Worm (Caenorhabditis elegans): Measurements from ENCODE around the gene C31B8.12.

The C31B8.12 gene

ce11 chrV:2896198-2896660, 31.2 kb downstream of the C31B8.12 start, which contains the start of gene pals-32:
Gene pals-32, plus strand, starts transcription at chrV:2896610.
- peak; percentile 55 for TF ChIP-seq nhr-28 (tag; optimal IDR thresholded peaks at IDR 0.05)
- no peak for TF ChIP-seq hmg-1.1 (GFP tag; IDR thresholded peaks at IDR 0.05)
- no peak for TF ChIP-seq ceh-82 (tag; optimal IDR thresholded peaks at IDR 0.05)
- TF ChIP-seq daf-16 (GFP tag; optimal IDR thresholded peaks at IDR 0.05) = no peak
- TF ChIP-seq daf-16 (tag; optimal IDR thresholded peaks at IDR 0.05) = peak; percentile 62
- no peak for TF ChIP-seq lir-3 (tag; optimal IDR thresholded peaks at IDR 0.05)
- no peak for TF ChIP-seq T20F7.1 (GFP tag; optimal IDR thresholded peaks at IDR 0.05)
- TF ChIP-seq pqm-1 (tag; optimal IDR thresholded peaks at IDR 0.05) = peak; percentile 69
- TF ChIP-seq ZK546.5 (tag; optimal IDR thresholded peaks at IDR 0.05) = no peak
- TF ChIP-seq hlh-30 (tag; optimal IDR thresholded peaks at IDR 0.05; ENCODE audit: insufficient read depth) = no peak
- no peak for TF ChIP-seq pha-4 (GFP tag; IDR thresholded peaks at IDR 0.05)
- no peak for TF ChIP-seq pha-4 (tag; optimal IDR thresholded peaks at IDR 0.05)

ce11 chrV:2892976-2893375, 34.5 kb downstream of the C31B8.12 start, which contains the start of gene srh-127:
Gene srh-127, plus strand, starts transcription at chrV:2893276.
- no peak for TF ChIP-seq daf-16 (GFP tag; optimal IDR thresholded peaks at IDR 0.05)
- TF ChIP-seq daf-16 (tag; optimal IDR thresholded peaks at IDR 0.05) = no peak
- TF ChIP-seq snpc-1.2 (GFP tag; IDR thresholded peaks at IDR 0.05) = no peak
- no peak for TF ChIP-seq dpl-1 (GFP tag; optimal IDR thresholded peaks at IDR 0.05)
- TF ChIP-seq fos-1 (tag; optimal IDR thresholded peaks at IDR 0.05) = no peak
- TF ChIP-seq nhr-41 (GFP tag; IDR thresholded peaks at IDR 0.05) = no peak
- TF ChIP-seq nhr-28 (tag; optimal IDR thresholded peaks at IDR 0.05) = no peak
- TF ChIP-seq ztf-11 (tag; optimal IDR thresholded peaks at IDR 0.05) = no peak
- TF ChIP-seq unc-39 (tag; optimal IDR thresholded peaks at IDR 0.05) = no peak
- no peak for TF ChIP-seq snpc-4 (tag; optimal IDR thresholded peaks at IDR 0.05)
- no peak for TF ChIP-seq ZK337.2 (GFP tag; IDR thresholded peaks at IDR 0.05)

ce11 chrV:2891927-2892326, 35.5 kb downstream of the C31B8.12 start, which contains the start of gene F37B4.15:
Gene F37B4.15, plus strand, starts transcription at chrV:2892227.
- TF ChIP-seq nhr-28 (tag; optimal IDR thresholded peaks at IDR 0.05) (peak; percentile 23), nhr-41 (GFP tag; IDR thresholded peaks at IDR 0.05) (no peak), hlh-30 (tag; optimal IDR thresholded peaks at IDR 0.05; ENCODE audit: insufficient read depth) (no peak), lir-3 (tag; optimal IDR thresholded peaks at IDR 0.05) (no peak)

DNA sequence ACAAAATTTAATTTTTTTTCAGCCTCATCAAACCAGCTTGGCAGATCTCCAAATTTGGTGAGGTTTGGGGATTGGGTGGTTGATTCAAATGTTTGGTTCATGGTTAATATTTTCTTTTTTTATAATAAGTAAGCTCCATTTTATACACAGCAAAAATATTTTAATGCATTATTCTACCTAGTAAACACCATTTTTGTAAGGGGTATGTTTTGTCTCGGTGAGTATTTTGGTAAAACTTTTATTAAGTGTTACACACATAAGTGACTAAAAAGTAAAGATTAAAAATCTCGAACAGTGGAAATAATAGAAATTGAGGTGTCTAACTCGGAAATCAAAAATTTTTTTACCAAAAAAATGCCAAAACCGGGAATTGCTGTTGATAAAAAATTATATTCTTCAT, 38.8 kb downstream of the C31B8.12 start, which contains the start of gene srw-4:
TSS of gene srw-4 (minus strand) at position 101 of the 400 bp plus-strand sequence.
- TF ChIP-seq nhr-10 (tag; optimal IDR thresholded peaks at IDR 0.05) = no peak
- no peak for TF ChIP-seq lin-13 (GFP tag; optimal IDR thresholded peaks at IDR 0.05)
- TF ChIP-seq nhr-42 (GFP tag; IDR thresholded peaks at IDR 0.05) = no peak
- TF ChIP-seq pha-4 (GFP tag; IDR thresholded peaks at IDR 0.05) = no peak
- TF ChIP-seq pha-4 (tag; optimal IDR thresholded peaks at IDR 0.05) = no peak
- no peak for TF ChIP-seq ZK337.2 (GFP tag; IDR thresholded peaks at IDR 0.05)
- no peak for TF ChIP-seq ceh-20 (GFP tag; IDR thresholded peaks at IDR 0.05)
- TF ChIP-seq hif-1 (tag; optimal IDR thresholded peaks at IDR 0.05) = no peak
- TF ChIP-seq ceh-44 (GFP tag; IDR thresholded peaks at IDR 0.05) = no peak
- TF ChIP-seq F10B5.3 (tag; optimal IDR thresholded peaks at IDR 0.05) = no peak
- TF ChIP-seq zag-1 (tag; optimal IDR thresholded peaks at IDR 0.05) = no peak
- no peak for TF ChIP-seq tag-97 (GFP tag; IDR thresholded peaks at IDR 0.05)
- TF ChIP-seq saeg-2 (GFP tag; IDR thresholded peaks at IDR 0.05) = no peak
- TF ChIP-seq lin-1 (GFP tag; IDR thresholded peaks at IDR 0.05) = no peak
- no peak for TF ChIP-seq hmg-1.1 (GFP tag; IDR thresholded peaks at IDR 0.05)
- TF ChIP-seq ZK546.5 (tag; optimal IDR thresholded peaks at IDR 0.05) = no peak
- TF ChIP-seq T20F7.1 (GFP tag; optimal IDR thresholded peaks at IDR 0.05) = no peak
- TF ChIP-seq lir-3 (tag; optimal IDR thresholded peaks at IDR 0.05) = no peak
- no peak for TF ChIP-seq aly-2 (tag; optimal IDR thresholded peaks at IDR 0.05)
- no peak for TF ChIP-seq snpc-4 (tag; optimal IDR thresholded peaks at IDR 0.05)
- no peak for TF ChIP-seq tra-1 (GFP tag; IDR thresholded peaks at IDR 0.05)

DNA sequence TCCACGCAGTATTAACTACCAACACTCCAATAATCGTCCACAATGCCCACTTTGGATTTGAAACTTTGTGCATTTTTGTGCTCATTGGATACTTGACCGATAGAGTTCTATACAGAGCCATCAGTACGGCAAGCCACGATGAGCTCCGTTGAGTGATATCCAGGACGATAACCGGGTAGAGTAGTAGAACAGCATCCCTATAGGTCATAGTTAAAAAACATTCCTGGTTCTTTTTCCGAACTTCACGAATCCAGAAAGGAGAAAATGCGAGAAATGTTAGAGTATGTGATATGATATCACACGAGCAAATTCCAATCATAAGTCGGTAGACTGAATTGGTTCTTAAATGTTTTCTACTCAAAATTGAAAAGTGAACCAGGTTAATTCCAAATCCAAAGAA, 39.2 kb downstream of the C31B8.12 start:
- TF ChIP-seq ztf-11 (tag; optimal IDR thresholded peaks at IDR 0.05) (no peak), mxl-2 (GFP tag; conservative IDR thresholded peaks at IDR 0.05) (no peak), unc-62 (GFP tag; optimal IDR thresholded peaks at IDR 0.05 in 1 of 2) (no peak), unc-62 (tag; optimal IDR thresholded peaks at IDR 0.05) (no peak), aha-1 (tag) (peak; percentile 93), rbr-2 (tag; optimal IDR thresholded peaks at IDR 0.05) (no peak), dmd-6 (GFP tag; IDR thresholded peaks at IDR 0.05) (no peak)
